Fruit fly (Drosophila melanogaster): ENCODE data around the gene CheA7a.

CheA7a gene

dm6 chrX:7358496-7358895 lies 19.4 kb upstream of the CheA7a start, which contains the start of gene CG1999:
Gene CG1999 (plus strand): TSS chrX:7358796.
- no peak for TF ChIP-seq N (GFP tag; optimal IDR thresholded peaks at IDR 0.05)
- TF ChIP-seq Rel (GFP tag; optimal IDR thresholded peaks at IDR 0.05): no peak
- TF ChIP-seq Rel (tag; optimal IDR thresholded peaks at IDR 0.05): no peak
- TF ChIP-seq woc (GFP tag; optimal IDR thresholded peaks at IDR 0.05): no peak
- TF ChIP-seq lola (GFP tag; optimal IDR thresholded peaks at IDR 0.05): no peak
- TF ChIP-seq pan (optimal IDR thresholded peaks at IDR 0.05): no peak
- TF ChIP-seq usp (GFP tag; optimal IDR thresholded peaks at IDR 0.05): no peak
- TF ChIP-seq sage (GFP tag; optimal IDR thresholded peaks at IDR 0.05): no peak
- no peak for TF ChIP-seq Mio (GFP tag; optimal IDR thresholded peaks at IDR 0.05)
- no peak for TF ChIP-seq jim (GFP tag; optimal IDR thresholded peaks at IDR 0.05)
- no peak for TF ChIP-seq psq (GFP tag; optimal IDR thresholded peaks at IDR 0.05)
- no peak for TF ChIP-seq brk (GFP tag; optimal IDR thresholded peaks at IDR 0.05)
- TF ChIP-seq CrebA (GFP tag; optimal IDR thresholded peaks at IDR 0.05; ENCODE audit: borderline replicate concordance): no peak
- no peak for TF ChIP-seq br (GFP tag; optimal IDR thresholded peaks at IDR 0.05)
- no peak for TF ChIP-seq Hr78 (GFP tag; optimal IDR thresholded peaks at IDR 0.05)
- no peak for TF ChIP-seq CG9705 (GFP tag; optimal IDR thresholded peaks at IDR 0.05)
- TF ChIP-seq foxo (GFP tag; optimal IDR thresholded peaks at IDR 0.05): no peak
- no peak for TF ChIP-seq rgr (GFP tag; optimal IDR thresholded peaks at IDR 0.05)
- no peak for TF ChIP-seq Hnf4 (GFP tag; optimal IDR thresholded peaks at IDR 0.05)

dm6 chrX:7368361-7368760 lies 9.6 kb upstream of the CheA7a start:
- TF ChIP-seq Hnf4 (GFP tag; optimal IDR thresholded peaks at IDR 0.05) (no peak), lola (GFP tag; optimal IDR thresholded peaks at IDR 0.05) (no peak), Myc (optimal IDR thresholded peaks at IDR 0.05) (no peak), OdsH (GFP tag; optimal IDR thresholded peaks at IDR 0.05) (no peak)

- no peak for TF ChIP-seq CrebA (GFP tag; optimal IDR thresholded peaks at IDR 0.05; ENCODE audit: borderline replicate concordance)
- TF ChIP-seq fru (GFP tag; optimal IDR thresholded peaks at IDR 0.05): no peak
- TF ChIP-seq HLH106 (tag; optimal IDR thresholded peaks at IDR 0.05): peak; percentile 8
- no peak for TF ChIP-seq Vsx2 (GFP tag; optimal IDR thresholded peaks at IDR 0.05; ENCODE audit: partially characterized antibody)
- peak; percentile 16 for TF ChIP-seq h (GFP tag; optimal IDR thresholded peaks at IDR 0.05)
- peak in 1 of 2 experiments; percentile 9 for TF ChIP-seq foxo (GFP tag; optimal IDR thresholded peaks at IDR 0.05)
Measured at dm6 chrX:7372475-7372874, 5.5 kb upstream of the CheA7a start.

- TF ChIP-seq HLH106 (tag; optimal IDR thresholded peaks at IDR 0.05): peak; percentile 43
- TF ChIP-seq dsf (GFP tag; optimal IDR thresholded peaks at IDR 0.05; ENCODE audit: borderline replicate concordance): no peak
- peak in 1 of 2 experiments; percentile 40 for TF ChIP-seq foxo (GFP tag; optimal IDR thresholded peaks at IDR 0.05)
- TF ChIP-seq Myc (optimal IDR thresholded peaks at IDR 0.05): no peak
- TF ChIP-seq ey (GFP tag; optimal IDR thresholded peaks at IDR 0.05): peak; percentile 25
- TF ChIP-seq br (GFP tag; optimal IDR thresholded peaks at IDR 0.05): no peak
- no peak for TF ChIP-seq CG9705 (GFP tag; optimal IDR thresholded peaks at IDR 0.05)
- TF ChIP-seq brk (GFP tag; optimal IDR thresholded peaks at IDR 0.05): no peak
- peak; percentile 6 for TF ChIP-seq dmrt93B (GFP tag; optimal IDR thresholded peaks at IDR 0.05)
- peak; percentile 38 for TF ChIP-seq fru (GFP tag; optimal IDR thresholded peaks at IDR 0.05)
- TF ChIP-seq h (GFP tag; optimal IDR thresholded peaks at IDR 0.05): peak; percentile 18
- TF ChIP-seq OdsH (GFP tag; optimal IDR thresholded peaks at IDR 0.05): peak; percentile 12
- no peak for TF ChIP-seq tai (GFP tag; optimal IDR thresholded peaks at IDR 0.05)
- TF ChIP-seq Sp1 (GFP tag; optimal IDR thresholded peaks at IDR 0.05): peak; percentile 41
- TF ChIP-seq Hr83 (GFP tag; optimal IDR thresholded peaks at IDR 0.05; ENCODE audit: poor library complexity, severe bottlenecking): no peak
- TF ChIP-seq Abd-B (GFP tag; optimal IDR thresholded peaks at IDR 0.05): no peak
Measured at dm6 chrX:7379569-7379968, 1.6 kb downstream of the CheA7a start.

- no peak for TF ChIP-seq woc (GFP tag; optimal IDR thresholded peaks at IDR 0.05)
- no peak for TF ChIP-seq HLH106 (tag; optimal IDR thresholded peaks at IDR 0.05)
- TF ChIP-seq OdsH (GFP tag; optimal IDR thresholded peaks at IDR 0.05): no peak
- TF ChIP-seq CG9705 (GFP tag; optimal IDR thresholded peaks at IDR 0.05): no peak
- no peak for TF ChIP-seq brk (GFP tag; optimal IDR thresholded peaks at IDR 0.05)
- no peak for TF ChIP-seq N (GFP tag; optimal IDR thresholded peaks at IDR 0.05)
- no peak for TF ChIP-seq dmrt93B (GFP tag; optimal IDR thresholded peaks at IDR 0.05)
- TF ChIP-seq br (GFP tag; optimal IDR thresholded peaks at IDR 0.05): no peak
- TF ChIP-seq Sp1 (GFP tag; optimal IDR thresholded peaks at IDR 0.05): no peak
- TF ChIP-seq sv (GFP tag; optimal IDR thresholded peaks at IDR 0.05): no peak
- no peak for TF ChIP-seq Rel (GFP tag; optimal IDR thresholded peaks at IDR 0.05)
- TF ChIP-seq Rel (tag; optimal IDR thresholded peaks at IDR 0.05): no peak
- TF ChIP-seq Vsx2 (GFP tag; optimal IDR thresholded peaks at IDR 0.05; ENCODE audit: partially characterized antibody): no peak
- TF ChIP-seq usp (GFP tag; optimal IDR thresholded peaks at IDR 0.05): no peak
- no peak for TF ChIP-seq jim (GFP tag; optimal IDR thresholded peaks at IDR 0.05)
Measured at dm6 chrX:7382890-7383289, 5.0 kb downstream of the CheA7a start, which contains the start of gene CG42781. Gene CG42781 (minus strand): TSS chrX:7382990.

All from whole organism, wandering third instar larva.